Worm (Caenorhabditis elegans) whole organism, mixed stage, embryonic: ENCODE measurements around the gene F01D4.5.

Source experiments
- blmp-1 ChIP-seq: fragments of 150-350 bp; optimal IDR thresholded peaks from 2 replicates; lab custom pipeline; 2014; ENCODE audit warnings: missing biosample characterization, missing genetic modification characterization
- ces-1 ChIP-seq: fragments of 150-350 bp; optimal IDR thresholded peaks from 2 replicates; lab custom pipeline; 2014; ENCODE audit warnings: missing biosample characterization, missing genetic modification reagents, missing genetic modification characterization
- lin-13 ChIP-seq: fragments of 150-350 bp; optimal IDR thresholded peaks from 2 replicates; lab custom pipeline; 2014; ENCODE audit warnings: missing biosample characterization, missing genetic modification characterization
- lsy-2 ChIP-seq: fragments of 150-350 bp; optimal IDR thresholded peaks from 2 replicates; lab custom pipeline; 2014; ENCODE audit warnings: missing biosample characterization, missing genetic modification characterization
- nhr-28 ChIP-seq: fragments of 150-350 bp; optimal IDR thresholded peaks from 2 replicates; lab custom pipeline; 2014; ENCODE audit warnings: missing biosample characterization, missing genetic modification characterization
- unc-62 ChIP-seq: fragments of 150-350 bp; optimal IDR thresholded peaks from 2 replicates; lab custom pipeline; 2014; ENCODE audit warnings: missing biosample characterization, missing genetic modification reagents, missing genetic modification characterization
- ztf-11 ChIP-seq: fragments of 150-350 bp; optimal IDR thresholded peaks from 2 replicates; lab custom pipeline; 2014; ENCODE audit warnings: missing biosample characterization, missing genetic modification characterization

DNA sequence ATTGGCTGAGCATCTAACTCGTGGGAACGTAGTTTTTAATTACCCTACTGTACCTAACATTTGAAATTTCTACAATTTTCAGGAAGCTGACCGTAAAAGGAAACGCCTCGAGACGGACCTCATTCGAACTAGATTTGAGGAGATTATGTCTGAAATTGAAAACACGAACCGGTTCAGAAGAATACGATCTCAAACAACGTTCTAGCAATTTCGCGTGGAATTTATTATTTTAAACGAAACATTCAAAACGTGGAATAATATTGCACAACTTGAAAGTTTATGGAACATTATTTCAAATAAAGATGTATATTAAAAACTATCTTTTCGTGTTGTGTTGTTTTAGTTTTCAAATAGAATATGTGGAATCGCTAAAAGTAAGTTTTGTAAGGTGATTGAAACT is 39.9 kb downstream of the F01D4.5 start, which contains the start of gene F13B12.7:
- TF ChIP-seq blmp-1 (tag; lab: Kevin White, UChicago): no peak
- no peak for TF ChIP-seq lin-13 (tag; lab: Kevin White, UChicago)
- no peak for TF ChIP-seq lsy-2 (tag; lab: Kevin White, UChicago)
- no peak for TF ChIP-seq ces-1 (GFP tag; lab: Kevin White, UChicago)
- TF ChIP-seq ztf-11: no peak
- TF ChIP-seq nhr-28 (tag; lab: Kevin White, UChicago): no peak
- no peak for TF ChIP-seq unc-62
